Worm (Caenorhabditis elegans) whole organism, L4 larva: Measurements from ENCODE around the gene jkk-1.

Source experiments
- D1046.2 ChIP-seq: fragments of 200-800 bp; sonication (Bioruptor generic); IDR thresholded peaks from 2 replicates; pipeline ENCODE4 v1.3.6; 2022; ENCODE audit warnings: missing genetic modification characterization, missing compliant biosample characterization
- F26F4.8 ChIP-seq: fragments of 200-800 bp; sonication (Bioruptor generic); conservative IDR thresholded peaks from 2 replicates; pipeline ENCODE4 v1.3.6; 2022; ENCODE audit warnings: missing genetic modification characterization, missing compliant biosample characterization
- F44E2.7 ChIP-seq: fragments of 200-800 bp; sonication (Bioruptor generic); IDR thresholded peaks from 2 replicates; pipeline ENCODE4 v2.1.2; 2022; ENCODE audit warnings: missing genetic modification characterization, missing compliant biosample characterization
- T20F7.1 ChIP-seq: fragments of 200-800 bp; sonication (Bioruptor generic); optimal IDR thresholded peaks from 2 replicates; lab custom pipeline; 2018; ENCODE audit warnings: mild to moderate bottlenecking, missing genetic modification characterization, missing compliant biosample characterization
- T26A8.4 ChIP-seq: fragments of 200-800 bp; sonication (Bioruptor generic); IDR thresholded peaks from 2 replicates; pipeline ENCODE4 v1.3.6; 2022; ENCODE audit warnings: missing genetic modification characterization, missing compliant biosample characterization
- Y105C5A.15 ChIP-seq: fragments of 200-800 bp; sonication (Bioruptor generic); IDR thresholded peaks from 2 replicates; pipeline ENCODE4 v1.3.6; 2022; ENCODE audit warnings: missing genetic modification characterization, missing compliant biosample characterization
- Y75B8A.6 ChIP-seq: fragments of 200-800 bp; sonication (Bioruptor generic); IDR thresholded peaks from 2 replicates; pipeline ENCODE4 v1.3.6; 2022; ENCODE audit warnings: missing genetic modification reagents, missing genetic modification characterization, missing compliant biosample characterization
- ama-1 ChIP-seq: fragments of 150-350 bp; optimal IDR thresholded peaks from 2 replicates; lab custom pipeline; 2014; ENCODE audit warnings: inconsistent platforms, mixed read lengths
- attf-4 ChIP-seq: sonication (generic microtip); optimal IDR thresholded peaks from 3 replicates; lab custom pipeline; 2017; ENCODE audit warnings: missing biosample characterization, missing genetic modification characterization
- ceh-20 ChIP-seq: fragments of 200-800 bp; sonication (Bioruptor generic); IDR thresholded peaks from 2 replicates; pipeline ENCODE4 v1.3.6; 2022; ENCODE audit warnings: missing genetic modification reagents, missing genetic modification characterization, missing compliant biosample characterization
- ceh-62 ChIP-seq: sonication (generic microtip); optimal IDR thresholded peaks from 2 replicates; lab custom pipeline; 2017; ENCODE audit warnings: missing biosample characterization, missing genetic modification characterization
- ces-1 ChIP-seq: fragments of 150-350 bp; sonication (generic microtip); optimal IDR thresholded peaks from 4 replicates; lab custom pipeline; 2014; ENCODE audit warnings: missing biosample characterization, missing genetic modification reagents, missing genetic modification characterization
- dmd-6 ChIP-seq: fragments of 200-800 bp; sonication (Bioruptor generic); IDR thresholded peaks from 2 replicates; pipeline ENCODE4 v1.3.6; 2022; ENCODE audit warnings: missing genetic modification reagents, missing genetic modification characterization, missing compliant biosample characterization
- dmd-8 ChIP-seq: fragments of 200-800 bp; sonication (Bioruptor generic); IDR thresholded peaks from 2 replicates; pipeline ENCODE4 v1.3.6; 2022; ENCODE audit warnings: missing genetic modification characterization, missing compliant biosample characterization
- dmd-9 ChIP-seq: fragments of 200-800 bp; sonication (Bioruptor generic); IDR thresholded peaks from 2 replicates; pipeline ENCODE4 v1.3.6; 2022; ENCODE audit warnings: missing genetic modification reagents, missing genetic modification characterization, missing compliant biosample characterization
- dpl-1 ChIP-seq: fragments of 150-350 bp; optimal IDR thresholded peaks from 2 replicates; lab custom pipeline; 2014; ENCODE audit warnings: missing biosample characterization, missing genetic modification reagents, missing genetic modification characterization
- dve-1 ChIP-seq: sonication (generic microtip); optimal IDR thresholded peaks from 2 replicates; lab custom pipeline; 2017; ENCODE audit warnings: antibody characterized with exemption, mild to moderate bottlenecking, missing genetic modification characterization, missing compliant biosample characterization; ENCODE audit not compliant: insufficient read depth
- gei-8 ChIP-seq: fragments of 200-800 bp; sonication (Bioruptor generic); optimal IDR thresholded peaks from 2 replicates; lab custom pipeline; 2018; ENCODE audit warnings: mild to moderate bottlenecking, missing genetic modification characterization, missing compliant biosample characterization
- hif-1 ChIP-seq, 2 experiments: sonication (generic microtip); optimal IDR thresholded peaks; 2 replicates each; lab custom pipeline; 2016 to 2017; ENCODE audit warnings: missing compliant biosample characterization in 2 of 2, missing genetic modification characterization in 2 of 2, missing genetic modification reagents in 2 of 2, missing genotype in 2 of 2, mild to moderate bottlenecking in 1 of 2
- hlh-11 ChIP-seq: fragments of 200-800 bp; sonication (Bioruptor generic); optimal IDR thresholded peaks from 2 replicates; lab custom pipeline; 2018; ENCODE audit warnings: mild to moderate bottlenecking, missing genetic modification characterization, missing compliant biosample characterization
- hlh-30 ChIP-seq: sonication (generic microtip); optimal IDR thresholded peaks from 2 replicates; lab custom pipeline; 2017; ENCODE audit warnings: antibody characterized with exemption, mild to moderate bottlenecking, missing genetic modification characterization, missing compliant biosample characterization; ENCODE audit not compliant: insufficient read depth
- jun-1 ChIP-seq: fragments of 150-350 bp; optimal IDR thresholded peaks from 2 replicates; lab custom pipeline; 2014; ENCODE audit warnings: missing biosample characterization, missing genetic modification reagents, missing genetic modification characterization
- lin-29 ChIP-seq: fragments of 200-800 bp; sonication (Bioruptor generic); IDR thresholded peaks from 2 replicates; pipeline ENCODE4 v1.3.6; 2022; ENCODE audit warnings: missing genetic modification reagents, missing genetic modification characterization, missing compliant biosample characterization
- lir-3 ChIP-seq: sonication (generic microtip); optimal IDR thresholded peaks from 2 replicates; lab custom pipeline; 2016; ENCODE audit warnings: mild to moderate bottlenecking, missing genetic modification characterization, missing compliant biosample characterization
- lsy-2 ChIP-seq, 2 experiments: fragments of 150-350 bp in 1 of 2; sonication (generic microtip) in 1 of 2; optimal IDR thresholded peaks; 2 replicates each; lab custom pipeline; 2014 to 2017; ENCODE audit warnings: missing biosample characterization in 2 of 2, missing genetic modification characterization in 2 of 2
- mdl-1 ChIP-seq, 2 experiments: fragments of 150-350 bp in 1 of 2; sonication (generic microtip) in 1 of 2; optimal IDR thresholded peaks; 2 replicates each; lab custom pipeline; 2014 to 2017; ENCODE audit warnings: missing biosample characterization in 2 of 2, missing genetic modification characterization in 2 of 2
- mxl-3 ChIP-seq: fragments of 200-800 bp; sonication (Bioruptor generic); optimal IDR thresholded peaks from 2 replicates; lab custom pipeline; 2018; ENCODE audit warnings: mild to moderate bottlenecking, missing genetic modification characterization, missing compliant biosample characterization
- nhr-102 ChIP-seq: sonication (generic microtip); optimal IDR thresholded peaks from 2 replicates; lab custom pipeline; 2016; ENCODE audit warnings: mild to moderate bottlenecking, missing genetic modification characterization, moderate library complexity, missing compliant biosample characterization
- nhr-11 ChIP-seq: fragments of 150-350 bp; optimal IDR thresholded peaks from 2 replicates; lab custom pipeline; 2014; ENCODE audit warnings: missing biosample characterization, missing genetic modification characterization
- nhr-111 ChIP-seq: fragments of 200-800 bp; sonication (Bioruptor generic); optimal IDR thresholded peaks from 2 replicates; lab custom pipeline; 2018; ENCODE audit warnings: mild to moderate bottlenecking, missing genetic modification characterization, missing compliant biosample characterization
- nhr-28 ChIP-seq: fragments of 150-350 bp; optimal IDR thresholded peaks from 2 replicates; lab custom pipeline; 2014; ENCODE audit warnings: missing biosample characterization, missing genetic modification characterization
- nhr-41 ChIP-seq: fragments of 200-800 bp; sonication (Bioruptor generic); IDR thresholded peaks from 2 replicates; pipeline ENCODE4 v1.3.6; 2022; ENCODE audit warnings: missing genetic modification reagents, missing genetic modification characterization, missing compliant biosample characterization
- nhr-6 ChIP-seq: fragments of 150-350 bp; optimal IDR thresholded peaks from 2 replicates; lab custom pipeline; 2014; ENCODE audit warnings: missing biosample characterization, missing genetic modification characterization
- nhr-76 ChIP-seq: fragments of 150-350 bp; optimal IDR thresholded peaks from 2 replicates; lab custom pipeline; 2014; ENCODE audit warnings: missing biosample characterization, missing genetic modification characterization
- rbr-2 ChIP-seq: sonication (generic microtip); optimal IDR thresholded peaks from 2 replicates; lab custom pipeline; 2016; ENCODE audit warnings: missing genotype, missing genetic modification characterization, missing compliant biosample characterization
- sdz-12 ChIP-seq: fragments of 200-800 bp; sonication (Bioruptor generic); optimal IDR thresholded peaks from 2 replicates; lab custom pipeline; 2018; ENCODE audit warnings: mild to moderate bottlenecking, missing genetic modification characterization, missing compliant biosample characterization
- snpc-1.2 ChIP-seq: fragments of 200-800 bp; sonication (Bioruptor generic); IDR thresholded peaks from 2 replicates; pipeline ENCODE4 v1.3.6; 2022; ENCODE audit warnings: missing genetic modification reagents, missing genetic modification characterization, missing compliant biosample characterization
- spr-1 ChIP-seq: sonication (generic microtip); optimal IDR thresholded peaks from 2 replicates; lab custom pipeline; 2016; ENCODE audit warnings: mild to moderate bottlenecking, missing genetic modification characterization, missing compliant biosample characterization
- zag-1 ChIP-seq: fragments of 150-350 bp; optimal IDR thresholded peaks from 2 replicates; lab custom pipeline; 2014; ENCODE audit warnings: missing biosample characterization, missing genetic modification characterization
- zfp-2 ChIP-seq: sonication (generic microtip); optimal IDR thresholded peaks from 2 replicates; lab custom pipeline; 2016; ENCODE audit warnings: mild to moderate bottlenecking, missing genetic modification characterization, missing compliant biosample characterization
- zfp-3 ChIP-seq: fragments of 200-800 bp; sonication (Bioruptor generic); conservative IDR thresholded peaks from 2 replicates; pipeline ENCODE4 v1.3.6; 2022; ENCODE audit warnings: missing genetic modification reagents, missing genetic modification characterization, missing compliant biosample characterization
- zip-2 ChIP-seq: fragments of 150-350 bp; optimal IDR thresholded peaks from 2 replicates; lab custom pipeline; 2014; ENCODE audit warnings: missing biosample characterization, missing genetic modification characterization

The jkk-1 gene

DNA sequence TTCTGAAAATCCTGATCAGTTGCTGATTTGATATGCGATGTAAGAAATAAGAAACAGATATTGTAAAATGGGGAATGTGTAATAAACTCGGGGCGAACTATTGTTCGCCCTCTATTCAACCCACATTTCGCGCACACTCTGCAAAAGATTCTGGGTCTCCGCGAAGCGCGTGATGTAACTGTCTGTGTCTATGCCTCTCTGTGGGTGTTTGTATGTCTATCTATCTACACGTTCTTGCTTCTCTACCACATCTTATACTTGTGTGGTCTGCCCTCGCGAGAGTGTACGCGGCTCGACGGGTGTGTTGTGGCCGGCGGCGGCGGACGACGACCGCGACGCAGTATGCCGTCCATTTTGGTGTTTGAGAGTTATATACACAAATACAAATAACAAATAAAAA, 31.8 kb upstream of the jkk-1 start (continued):
- TF ChIP-seq zfp-2 (no peak), dpl-1 (GFP tag; lab: Kevin White, UChicago) (no peak), lir-3 (tag; lab: Kevin White, UChicago) (no peak), lsy-2 (tag; optimal IDR thresholded peaks at IDR 0.05; lab: Kevin White, UChicago) (peak in 1 of 2 experiments; percentile 73), snpc-1.2 (GFP tag; lab: Robert Waterston, UW) (no peak), zip-2 (tag; lab: Kevin White, UChicago) (no peak), hif-1 (tag; optimal IDR thresholded peaks at IDR 0.05; lab: Kevin White, UChicago) (peak in 1 of 2 experiments; percentile 77), nhr-6 (tag; lab: Kevin White, UChicago) (no peak), rbr-2 (tag; lab: Kevin White, UChicago) (peak; percentile 77), nhr-11 (tag; lab: Kevin White, UChicago) (peak; percentile 55), zag-1 (tag; lab: Kevin White, UChicago) (no peak), T20F7.1 (no peak), nhr-102 (tag; lab: Kevin White, UChicago) (peak; percentile 23), hlh-30 (tag; lab: Kevin White, UChicago) (peak; percentile 95), D1046.2 (no peak), F26F4.8 (GFP tag; lab: Robert Waterston, UW) (no peak)

- peak; percentile 7 for TF ChIP-seq spr-1 (tag; lab: Kevin White, UChicago)
- TF ChIP-seq hlh-11 = peak; percentile 41
- TF ChIP-seq mxl-3 (GFP tag; lab: Kevin White, UChicago) = peak; percentile 68
- no peak for TF ChIP-seq rbr-2 (tag; lab: Kevin White, UChicago)
- no peak for TF ChIP-seq zfp-2
- no peak for TF ChIP-seq dmd-9
- TF ChIP-seq hif-1 (tag; optimal IDR thresholded peaks at IDR 0.05; lab: Kevin White, UChicago) = no peak
- TF ChIP-seq T26A8.4 = no peak
- TF ChIP-seq F44E2.7 = no peak
- no peak for TF ChIP-seq ceh-62 (tag; lab: Kevin White, UChicago)
- no peak for TF ChIP-seq Y75B8A.6
- TF ChIP-seq lir-3 (tag; lab: Kevin White, UChicago) = no peak
- no peak for TF ChIP-seq ama-1 (lab: Kevin White, UChicago)
- no peak for TF ChIP-seq ceh-20
- no peak for TF ChIP-seq dpl-1 (GFP tag; lab: Kevin White, UChicago)
- no peak for TF ChIP-seq sdz-12 (GFP tag; lab: Kevin White, UChicago)
- no peak for TF ChIP-seq lsy-2 (tag; optimal IDR thresholded peaks at IDR 0.05; lab: Kevin White, UChicago)
- TF ChIP-seq dmd-8 = no peak
- peak; percentile 8 for TF ChIP-seq nhr-28 (tag; lab: Kevin White, UChicago)
- no peak for TF ChIP-seq zfp-3 (GFP tag; lab: Robert Waterston, UW)
- TF ChIP-seq attf-4 (tag; lab: Kevin White, UChicago) = no peak
- TF ChIP-seq dmd-6 (GFP tag; lab: Robert Waterston, UW) = no peak
- TF ChIP-seq jun-1 (tag; lab: Kevin White, UChicago) = no peak
- TF ChIP-seq dve-1 (tag; lab: Kevin White, UChicago) = no peak
- TF ChIP-seq Y105C5A.15 (GFP tag; lab: Robert Waterston, UW) = no peak
- TF ChIP-seq nhr-111 = no peak
- no peak for TF ChIP-seq gei-8 (GFP tag; lab: Kevin White, UChicago)
- no peak for TF ChIP-seq ces-1 (GFP tag; lab: Kevin White, UChicago)
- no peak for TF ChIP-seq lin-29 (GFP tag; lab: Robert Waterston, UW)
- TF ChIP-seq mdl-1 (tag; optimal IDR thresholded peaks at IDR 0.05; lab: Kevin White, UChicago) = peak in 1 of 2 experiments; percentile 36
- no peak for TF ChIP-seq nhr-76 (tag; lab: Kevin White, UChicago)
- TF ChIP-seq nhr-41 (GFP tag; lab: Robert Waterston, UW) = no peak
These were observed 30.3 kb upstream of the jkk-1 start, which contains the start of gene C26B9.3 for ce11 chrX:5337959-5338358. TSS of gene C26B9.3 (plus strand) at chrX:5338301.
